Fruit fly (Drosophila melanogaster) S2 (cell line): ENCODE measurements around the gene CG6479.
A peak's percentile ranks its signal among the peaks of the same experiment; 100 is the strongest.

Source experiments
- CG8478 ChIP-seq: fragments of >200 bp; optimal IDR thresholded peaks from 2 replicates; lab custom pipeline; 2018
- CTCF ChIP-seq, 2 experiments: fragments of >200 bp; optimal IDR thresholded peaks; 2 replicates each; lab custom pipeline; 2018

The CG6479 gene

dm6 chr3L:17339122-17339521 is at the start of gene CG6479:
Gene CG6479, minus strand, starts transcription at chr3L:17339262.
- TF ChIP-seq CTCF (optimal IDR thresholded peaks at IDR 0.05; lab: Kevin White, UChicago) (peak; percentile 29 to 65), CG8478 (lab: Kevin White, UChicago) (no peak)

- TF ChIP-seq CTCF (optimal IDR thresholded peaks at IDR 0.05; lab: Kevin White, UChicago), result no peak
- no peak for TF ChIP-seq CG8478 (lab: Kevin White, UChicago)
These were observed 47.7 kb upstream of the CG6479 start for dm6 chr3L:17386612-17387382.

- TF ChIP-seq CG8478 (lab: Kevin White, UChicago), result no peak
- peak; percentile 47 to 57 for TF ChIP-seq CTCF (optimal IDR thresholded peaks at IDR 0.05; lab: Kevin White, UChicago)
These were observed 44.7 kb upstream of the CG6479 start for dm6 chr3L:17383714-17384113.

dm6 chr3L:17383285-17383684 is 44.2 kb upstream of the CG6479 start:
- no peak for TF ChIP-seq CTCF (optimal IDR thresholded peaks at IDR 0.05; lab: Kevin White, UChicago)
- TF ChIP-seq CG8478 (lab: Kevin White, UChicago), result no peak

- TF ChIP-seq CTCF (optimal IDR thresholded peaks at IDR 0.05; lab: Kevin White, UChicago) (no peak), CG8478 (lab: Kevin White, UChicago) (no peak)
These were observed 43.6 kb upstream of the CG6479 start, which contains the start of gene CG13728 for dm6 chr3L:17382628-17383027. Gene CG13728, minus strand, starts transcription at chr3L:17382728.

dm6 chr3L:17381990-17382389 is 42.9 kb upstream of the CG6479 start:
- no peak for TF ChIP-seq CG8478 (lab: Kevin White, UChicago)
- no peak for TF ChIP-seq CTCF (optimal IDR thresholded peaks at IDR 0.05; lab: Kevin White, UChicago)

dm6 chr3L:17379311-17379710 is 40.2 kb upstream of the CG6479 start, which contains the start of gene Cad74A:
Gene Cad74A, minus strand, starts transcription at chr3L:17379530.
- TF ChIP-seq CTCF (optimal IDR thresholded peaks at IDR 0.05; lab: Kevin White, UChicago) (no peak), CG8478 (lab: Kevin White, UChicago) (no peak)

- TF ChIP-seq CTCF (optimal IDR thresholded peaks at IDR 0.05; lab: Kevin White, UChicago), result no peak
- TF ChIP-seq CG8478 (lab: Kevin White, UChicago), result no peak
These were observed 36.0 kb upstream of the CG6479 start for dm6 chr3L:17374956-17375621.

- TF ChIP-seq CTCF (optimal IDR thresholded peaks at IDR 0.05; lab: Kevin White, UChicago) (no peak), CG8478 (lab: Kevin White, UChicago) (no peak)
These were observed 27.9 kb upstream of the CG6479 start for dm6 chr3L:17366936-17367335.

- TF ChIP-seq CG8478 (lab: Kevin White, UChicago), result no peak
- no peak for TF ChIP-seq CTCF (optimal IDR thresholded peaks at IDR 0.05; lab: Kevin White, UChicago)
These were observed 25.0 kb upstream of the CG6479 start for dm6 chr3L:17364023-17364422.

dm6 chr3L:17362940-17363339 is 23.9 kb upstream of the CG6479 start:
- TF ChIP-seq CG8478 (lab: Kevin White, UChicago), result no peak
- no peak for TF ChIP-seq CTCF (optimal IDR thresholded peaks at IDR 0.05; lab: Kevin White, UChicago)

dm6 chr3L:17361925-17362324 is 22.9 kb upstream of the CG6479 start:
- no peak for TF ChIP-seq CTCF (optimal IDR thresholded peaks at IDR 0.05; lab: Kevin White, UChicago)
- TF ChIP-seq CG8478 (lab: Kevin White, UChicago), result no peak

dm6 chr3L:17359225-17359773 is 20.2 kb upstream of the CG6479 start, which contains the start of gene tap:
Gene tap, plus strand, starts transcription at chr3L:17359682.
- TF ChIP-seq CTCF (optimal IDR thresholded peaks at IDR 0.05; lab: Kevin White, UChicago) (no peak), CG8478 (lab: Kevin White, UChicago) (no peak)

- no peak for TF ChIP-seq CTCF (optimal IDR thresholded peaks at IDR 0.05; lab: Kevin White, UChicago)
- no peak for TF ChIP-seq CG8478 (lab: Kevin White, UChicago)
These were observed 19.4 kb upstream of the CG6479 start for dm6 chr3L:17358490-17358889.

dm6 chr3L:17357431-17357830 is 18.4 kb upstream of the CG6479 start:
- TF ChIP-seq CTCF (optimal IDR thresholded peaks at IDR 0.05; lab: Kevin White, UChicago), result no peak
- TF ChIP-seq CG8478 (lab: Kevin White, UChicago), result no peak
